Worm (Caenorhabditis elegans): ENCODE results near the gene str-144.

- TF ChIP-seq ama-1 (optimal IDR thresholded peaks at IDR 0.05) (no peak), hlh-30 (tag; optimal IDR thresholded peaks at IDR 0.05; ENCODE audit: insufficient read depth) (no peak), ref-2 (tag; optimal IDR thresholded peaks at IDR 0.05) (no peak), elt-2 (tag; optimal IDR thresholded peaks at IDR 0.05) (no peak), pax-1 (tag; optimal IDR thresholded peaks at IDR 0.05) (no peak), ceh-24 (tag; optimal IDR thresholded peaks at IDR 0.05) (no peak), dmd-4 (tag; optimal IDR thresholded peaks at IDR 0.05; ENCODE audit: borderline replicate concordance) (no peak), ceh-31 (tag; optimal IDR thresholded peaks at IDR 0.05) (no peak)
Observed at ce11 chrV:8054130-8054529, 17.8 kb downstream of the str-144 start, which contains the start of gene ZC513.2.

All from whole organism, late embryonic.